Fruit fly (Drosophila melanogaster): Measurements from ENCODE around the gene CG14441.

The CG14441 gene

dm6 chrX:6696467-6696866 is 2.8 kb upstream of the CG14441 start (continued):
- TF ChIP-seq CG15479 (GFP tag; optimal IDR thresholded peaks at IDR 0.05) (no peak), bsh (GFP tag; optimal IDR thresholded peaks at IDR 0.05) (peak; percentile 61 to 74), Abd-B (GFP tag; optimal IDR thresholded peaks at IDR 0.05) (no peak), Camta (GFP tag; optimal IDR thresholded peaks at IDR 0.05) (peak; percentile 40), toy (GFP tag; IDR thresholded peaks at IDR 0.05) (no peak), CTCF (GFP tag; optimal IDR thresholded peaks at IDR 0.05) (peak; percentile 13), tio (GFP tag; optimal IDR thresholded peaks at IDR 0.05) (no peak), CG14014 (GFP tag; IDR thresholded peaks at IDR 0.05) (peak; percentile 69; the same call in 1 of the 2 replicates), pb (GFP tag; optimal IDR thresholded peaks at IDR 0.05) (no peak), CG32767 (GFP tag; IDR thresholded peaks at IDR 0.05) (0 out of 2 replicates have a peak, but pooled peaks have one; percentile 18), hkb (optimal IDR thresholded peaks at IDR 0.05) (no peak), hkb (GFP tag; IDR thresholded peaks at IDR 0.05) (peak; percentile 86), CoRest (tag; optimal IDR thresholded peaks at IDR 0.05) (peak; percentile 68), Bteb2 (GFP tag; optimal IDR thresholded peaks at IDR 0.05) (peak; percentile 43), Hand (GFP tag; optimal IDR thresholded peaks at IDR 0.05) (peak; percentile 90), CG31224 (GFP tag; IDR thresholded peaks at IDR 0.05) (no peak), CG30431 (GFP tag; optimal IDR thresholded peaks at IDR 0.05) (peak; percentile 42), Dref (GFP tag; IDR thresholded peaks at IDR 0.05) (no peak), sisA (GFP tag; IDR thresholded peaks at IDR 0.05) (peak; percentile 25; the same call in 1 of the 2 replicates), gsb-n (tag; optimal IDR thresholded peaks at IDR 0.05) (peak; percentile 13), lilli (GFP tag; optimal IDR thresholded peaks at IDR 0.05) (peak; percentile 78), NfI (GFP tag; optimal IDR thresholded peaks at IDR 0.05) (peak; percentile 72), chn (GFP tag; optimal IDR thresholded peaks at IDR 0.05) (peak; percentile 37), CG12155 (GFP tag; optimal IDR thresholded peaks at IDR 0.05) (peak; percentile 52), oc (tag; optimal IDR thresholded peaks at IDR 0.05) (no peak), grau (tag; optimal IDR thresholded peaks at IDR 0.05) (peak; percentile 75), CG6854 (GFP tag; optimal IDR thresholded peaks at IDR 0.05) (peak; percentile 74), B-H2 (GFP tag; optimal IDR thresholded peaks at IDR 0.05) (peak; percentile 84), Asciz (GFP tag; optimal IDR thresholded peaks at IDR 0.05) (peak; percentile 46), CG10209 (GFP tag; optimal IDR thresholded peaks at IDR 0.05) (peak; percentile 53), Mes4 (GFP tag; optimal IDR thresholded peaks at IDR 0.05) (peak; percentile 44), CG8765 (GFP tag; IDR thresholded peaks at IDR 0.05) (0 out of 2 replicates have a peak, but pooled peaks have one; percentile 16), CG11695 (GFP tag; IDR thresholded peaks at IDR 0.05) (peak; percentile 81), NFAT (GFP tag; IDR thresholded peaks at IDR 0.05) (no peak), hb (GFP tag; IDR thresholded peaks at IDR 0.05; ENCODE audit: partially characterized antibody) (no peak), rib (GFP tag; IDR thresholded peaks at IDR 0.05) (0 out of 2 replicates have a peak, but pooled peaks have one; percentile 38), unc-4 (GFP tag; IDR thresholded peaks at IDR 0.05; ENCODE audit: partially characterized antibody) (no peak), MTF-1 (GFP tag; optimal IDR thresholded peaks at IDR 0.05; ENCODE audit: borderline replicate concordance) (peak; percentile 47), gcm (GFP tag; optimal IDR thresholded peaks at IDR 0.05) (peak; percentile 58), repo (GFP tag; optimal IDR thresholded peaks at IDR 0.05) (no peak), ems (GFP tag; optimal IDR thresholded peaks at IDR 0.05) (peak; percentile 61), CG10654 (GFP tag; optimal IDR thresholded peaks at IDR 0.05) (no peak), Gsc (GFP tag; IDR thresholded peaks at IDR 0.05) (no peak), dimm (GFP tag; IDR thresholded peaks at IDR 0.05) (no peak), CG13424 (tag; optimal IDR thresholded peaks at IDR 0.05) (peak; percentile 80), CG6272 (GFP tag; IDR thresholded peaks at IDR 0.05) (peak; percentile 38; the same call in 1 of the 2 replicates), CG9797 (GFP tag; optimal IDR thresholded peaks at IDR 0.05) (no peak), Jarid2 (GFP tag; optimal IDR thresholded peaks at IDR 0.05) (no peak), dmrt99B (tag; optimal IDR thresholded peaks at IDR 0.05) (peak; percentile 77), CG17186 (GFP tag; optimal IDR thresholded peaks at IDR 0.05) (no peak), CG6654 (GFP tag; optimal IDR thresholded peaks at IDR 0.05) (peak; percentile 25), Side (GFP tag; optimal IDR thresholded peaks at IDR 0.05) (peak; percentile 58)

Data from whole organism, embryonic.